Worm (Caenorhabditis elegans) whole organism, L3 larva: ENCODE measurements around the gene T11F8.12.

ENCODE experiments used
- lin-39 ChIP-seq: fragments of 150-350 bp; optimal IDR thresholded peaks from 2 replicates; lab custom pipeline; 2018; ENCODE audit warnings: missing biosample characterization, missing genetic modification reagents, missing genetic modification characterization
- nhr-12 ChIP-seq: fragments of 150-350 bp; optimal IDR thresholded peaks from 2 replicates; lab custom pipeline; 2014; ENCODE audit warnings: missing biosample characterization, missing genetic modification characterization
- nhr-28 ChIP-seq: fragments of 150-350 bp; optimal IDR thresholded peaks from 2 replicates; lab custom pipeline; 2014; ENCODE audit warnings: missing biosample characterization, missing genetic modification characterization

ce11 chrIV:5506642-5507041 lies 24.5 kb upstream of the T11F8.12 start:
- no peak for TF ChIP-seq nhr-12
- no peak for TF ChIP-seq lin-39 (tag; lab: Kevin White, UChicago)
- no peak for TF ChIP-seq nhr-28 (tag; lab: Kevin White, UChicago)
